Fruit fly (Drosophila melanogaster): ENCODE data around the gene CG34140.

Gene CG34140

DNA sequence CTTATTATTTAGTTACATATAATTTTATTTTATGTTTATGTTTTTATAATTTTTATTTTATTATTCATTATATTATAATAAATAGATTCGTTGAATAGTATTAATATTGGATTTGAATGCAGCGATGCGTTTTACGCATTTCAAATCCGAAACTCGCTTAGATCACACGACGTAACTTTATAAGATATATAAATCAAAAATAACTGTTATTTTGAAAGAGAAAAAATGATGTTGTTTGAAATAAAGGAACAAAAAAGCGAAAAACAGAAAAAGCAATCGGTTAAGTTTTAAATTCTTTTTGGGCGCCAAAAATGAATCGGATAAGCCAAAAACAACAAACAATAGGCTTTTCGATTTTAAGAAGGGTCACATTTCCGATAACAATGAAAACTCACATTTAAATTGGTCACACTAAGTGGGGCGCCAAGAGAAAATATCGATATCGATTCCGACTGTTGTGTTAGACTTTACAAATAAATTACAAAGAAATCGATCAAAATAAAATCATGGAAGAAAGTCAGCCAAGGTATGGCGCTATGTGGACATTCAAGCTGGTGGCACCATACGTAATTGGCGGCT is 38.1 kb downstream of the CG34140 start, which contains the start of gene CG6845 (continued):
- TF ChIP-seq Nf-YC (tag; optimal IDR thresholded peaks at IDR 0.05) (peak; percentile 9), tll (GFP tag; optimal IDR thresholded peaks at IDR 0.05) (no peak), CG7928 (GFP tag; optimal IDR thresholded peaks at IDR 0.05) (peak; percentile 15), emc (GFP tag; optimal IDR thresholded peaks at IDR 0.05) (no peak), klu (GFP tag; IDR thresholded peaks at IDR 0.05) (no peak), CG33213 (GFP tag; optimal IDR thresholded peaks at IDR 0.05) (peak; percentile 33), Hr78 (GFP tag; optimal IDR thresholded peaks at IDR 0.05) (no peak), pzg (GFP tag; optimal IDR thresholded peaks at IDR 0.05) (peak; percentile 92), Sin3A (optimal IDR thresholded peaks at IDR 0.05) (peak; percentile 17), CG2116 (GFP tag; optimal IDR thresholded peaks at IDR 0.05) (peak; percentile 91), aop (GFP tag; IDR thresholded peaks at IDR 0.05) (no peak), CG14050 (GFP tag; IDR thresholded peaks at IDR 0.05) (no peak), gem (tag; optimal IDR thresholded peaks at IDR 0.05) (no peak), CG30431 (GFP tag; optimal IDR thresholded peaks at IDR 0.05) (no peak), Dll (GFP tag; IDR thresholded peaks at IDR 0.05; ENCODE audit: partially characterized antibody) (peak; percentile 78), abd-A (tag; optimal IDR thresholded peaks at IDR 0.05) (peak; percentile 26), ttk (GFP tag; IDR thresholded peaks at IDR 0.05) (no peak), schlank (tag; optimal IDR thresholded peaks at IDR 0.05) (no peak), lilli (GFP tag; optimal IDR thresholded peaks at IDR 0.05) (no peak), CG4360 (GFP tag; IDR thresholded peaks at IDR 0.05) (peak; percentile 89), CG10267 (tag; optimal IDR thresholded peaks at IDR 0.05) (peak; percentile 50), Scr (GFP tag; IDR thresholded peaks at IDR 0.05; ENCODE audit: partially characterized antibody) (peak; percentile 71), Dp (GFP tag; optimal IDR thresholded peaks at IDR 0.05) (peak; percentile 99), tin (GFP tag; optimal IDR thresholded peaks at IDR 0.05) (no peak), CG15601 (tag; optimal IDR thresholded peaks at IDR 0.05) (peak; percentile 21), nmo (GFP tag; optimal IDR thresholded peaks at IDR 0.05) (peak; percentile 35), ash1 (GFP tag; optimal IDR thresholded peaks at IDR 0.05) (no peak), maf-S (GFP tag; optimal IDR thresholded peaks at IDR 0.05) (no peak), insv (GFP tag; optimal IDR thresholded peaks at IDR 0.05) (no peak), CG14710 (tag; optimal IDR thresholded peaks at IDR 0.05) (peak; percentile 78), CG14667 (GFP tag; IDR thresholded peaks at IDR 0.05) (no peak), Atf6 (GFP tag; IDR thresholded peaks at IDR 0.05) (no peak), trem (tag; optimal IDR thresholded peaks at IDR 0.05) (peak; percentile 81), NK7.1 (GFP tag; optimal IDR thresholded peaks at IDR 0.05) (no peak), Hr3 (GFP tag; optimal IDR thresholded peaks at IDR 0.05) (no peak), CTCF (GFP tag; optimal IDR thresholded peaks at IDR 0.05) (peak; percentile 47), CG43689 (GFP tag; IDR thresholded peaks at IDR 0.05) (no peak), CG16863 (GFP tag; optimal IDR thresholded peaks at IDR 0.05) (no peak), CG17361 (GFP tag; IDR thresholded peaks at IDR 0.05) (no peak), CG10462 (GFP tag; optimal IDR thresholded peaks at IDR 0.05) (no peak), CG30020 (tag; optimal IDR thresholded peaks at IDR 0.05) (peak; percentile 36), corto (GFP tag; optimal IDR thresholded peaks at IDR 0.05) (peak; percentile 7), CG9797 (GFP tag; optimal IDR thresholded peaks at IDR 0.05) (peak; percentile 90), vvl (GFP tag; IDR thresholded peaks at IDR 0.05) (no peak), CG15514 (GFP tag; optimal IDR thresholded peaks at IDR 0.05) (peak; percentile 66), CG12219 (GFP tag; optimal IDR thresholded peaks at IDR 0.05) (no peak), CG42726 (GFP tag; IDR thresholded peaks at IDR 0.05; ENCODE audit: partially characterized antibody) (0 out of 2 replicates have a peak, but pooled peaks have one; percentile 31), CG4328 (GFP tag; optimal IDR thresholded peaks at IDR 0.05) (no peak), Dek (tag; optimal IDR thresholded peaks at IDR 0.05) (no peak), p53 (GFP tag; optimal IDR thresholded peaks at IDR 0.05) (no peak)

Data from whole organism, embryonic.